Worm (Caenorhabditis elegans) whole organism, L3 larva: ENCODE results near the gene srh-265.

Experiments
- R02D3.7 ChIP-seq: fragments of 150-350 bp; optimal IDR thresholded peaks from 2 replicates; lab custom pipeline; 2014; ENCODE audit warnings: missing biosample characterization, missing genetic modification characterization
- ZK546.5 ChIP-seq: sonication (generic microtip); optimal IDR thresholded peaks from 2 replicates; lab custom pipeline; 2017; ENCODE audit warnings: missing biosample characterization, missing genetic modification characterization
- aly-2 ChIP-seq: fragments of 150-350 bp; optimal IDR thresholded peaks from 2 replicates; lab custom pipeline; 2014; ENCODE audit warnings: missing biosample characterization, missing genetic modification characterization
- ama-1 ChIP-seq: fragments of 150-350 bp; optimal IDR thresholded peaks from 2 replicates; lab custom pipeline; 2018
- ceh-16 ChIP-seq: sonication (generic microtip); optimal IDR thresholded peaks from 2 replicates; lab custom pipeline; 2017; ENCODE audit warnings: missing biosample characterization, missing genetic modification characterization
- ceh-28 ChIP-seq: fragments of 150-350 bp; optimal IDR thresholded peaks from 2 replicates; lab custom pipeline; 2014; ENCODE audit warnings: missing biosample characterization, missing genetic modification reagents, missing genetic modification characterization
- ceh-82 ChIP-seq: fragments of 150-350 bp; optimal IDR thresholded peaks from 2 replicates; lab custom pipeline; 2014; ENCODE audit warnings: missing biosample characterization, missing genetic modification characterization
- ceh-9 ChIP-seq: sonication (generic microtip); optimal IDR thresholded peaks from 2 replicates; lab custom pipeline; 2018; ENCODE audit warnings: missing biosample characterization, missing genetic modification characterization
- daf-12 ChIP-seq: fragments of 150-350 bp; optimal IDR thresholded peaks from 2 replicates; lab custom pipeline; 2014; ENCODE audit warnings: missing biosample characterization, missing genetic modification reagents, missing genetic modification characterization
- elt-1 ChIP-seq: fragments of 150-350 bp; optimal IDR thresholded peaks from 2 replicates; lab custom pipeline; 2014; ENCODE audit warnings: missing biosample characterization, missing genetic modification characterization
- elt-2 ChIP-seq: sonication (generic microtip); optimal IDR thresholded peaks from 2 replicates; lab custom pipeline; 2016; ENCODE audit warnings: missing genetic modification reagents, mild to moderate bottlenecking, missing genetic modification characterization, missing compliant biosample characterization
- elt-3 ChIP-seq, 3 experiments: fragments of 150-350 bp in 1 of 3; sonication (generic microtip) in 2 of 3; optimal IDR thresholded peaks; 2 replicates in 2 of 3; 4 replicates in 1 of 3; lab custom pipeline; 2014 to 2017; ENCODE audit warnings: missing biosample characterization in 3 of 3, missing genetic modification characterization in 3 of 3
- fkh-10 ChIP-seq: sonication (generic microtip); optimal IDR thresholded peaks from 2 replicates; lab custom pipeline; 2017; ENCODE audit warnings: missing biosample characterization, missing genetic modification reagents, missing genetic modification characterization
- fkh-2 ChIP-seq: fragments of 150-350 bp; optimal IDR thresholded peaks from 2 replicates; lab custom pipeline; 2014; ENCODE audit warnings: missing biosample characterization, missing genetic modification reagents, missing genetic modification characterization
- fos-1 ChIP-seq: fragments of 150-350 bp; optimal IDR thresholded peaks from 2 replicates; lab custom pipeline; 2014; ENCODE audit warnings: missing biosample characterization, missing genetic modification characterization
- hmg-11 ChIP-seq: sonication (generic microtip); optimal IDR thresholded peaks from 2 replicates; lab custom pipeline; 2016; ENCODE audit warnings: missing genetic modification characterization, missing compliant biosample characterization
- jun-1 ChIP-seq: fragments of 150-350 bp; optimal IDR thresholded peaks from 2 replicates; lab custom pipeline; 2014; ENCODE audit warnings: missing biosample characterization, missing genetic modification reagents, missing genetic modification characterization
- lin-15B ChIP-seq: fragments of 150-350 bp; optimal IDR thresholded peaks from 2 replicates; lab custom pipeline; 2014; ENCODE audit warnings: missing biosample characterization, missing genetic modification characterization
- lin-39 ChIP-seq: fragments of 150-350 bp; optimal IDR thresholded peaks from 2 replicates; lab custom pipeline; 2018; ENCODE audit warnings: missing biosample characterization, missing genetic modification reagents, missing genetic modification characterization
- mdl-1 ChIP-seq: fragments of 150-350 bp; optimal IDR thresholded peaks from 2 replicates; lab custom pipeline; 2014; ENCODE audit warnings: missing biosample characterization, missing genetic modification characterization
- mml-1 ChIP-seq: fragments of 150-350 bp; sonication (generic microtip); optimal IDR thresholded peaks from 3 replicates; lab custom pipeline; 2014; ENCODE audit warnings: missing biosample characterization, missing genetic modification characterization
- nhr-11 ChIP-seq: fragments of 150-350 bp; optimal IDR thresholded peaks from 2 replicates; lab custom pipeline; 2014; ENCODE audit warnings: missing biosample characterization, missing genetic modification characterization
- nhr-12 ChIP-seq: fragments of 150-350 bp; optimal IDR thresholded peaks from 2 replicates; lab custom pipeline; 2014; ENCODE audit warnings: missing biosample characterization, missing genetic modification characterization
- nhr-23 ChIP-seq: fragments of 150-350 bp; optimal IDR thresholded peaks from 2 replicates; lab custom pipeline; 2014; ENCODE audit warnings: missing biosample characterization, missing genetic modification reagents, missing genetic modification characterization
- nhr-237 ChIP-seq: fragments of 150-350 bp; optimal IDR thresholded peaks from 2 replicates; lab custom pipeline; 2014; ENCODE audit warnings: missing biosample characterization, missing genetic modification characterization
- nhr-28 ChIP-seq: fragments of 150-350 bp; optimal IDR thresholded peaks from 2 replicates; lab custom pipeline; 2014; ENCODE audit warnings: missing biosample characterization, missing genetic modification characterization
- nhr-76 ChIP-seq: fragments of 150-350 bp; sonication (generic microtip); optimal IDR thresholded peaks from 5 replicates; lab custom pipeline; 2014; ENCODE audit warnings: missing biosample characterization, missing genetic modification characterization
- nhr-77 ChIP-seq: fragments of 150-350 bp; optimal IDR thresholded peaks from 2 replicates; lab custom pipeline; 2014; ENCODE audit warnings: missing biosample characterization, missing genetic modification characterization
- pqm-1 ChIP-seq: fragments of 150-350 bp; optimal IDR thresholded peaks from 2 replicates; lab custom pipeline; 2017; ENCODE audit warnings: missing biosample characterization, missing genetic modification characterization, inconsistent platforms
- sea-2 ChIP-seq: fragments of 150-350 bp; sonication (generic microtip); optimal IDR thresholded peaks from 4 replicates; lab custom pipeline; 2014; ENCODE audit warnings: missing biosample characterization, missing genetic modification reagents, missing genetic modification characterization
- tbx-2 ChIP-seq: sonication (generic microtip); optimal IDR thresholded peaks from 2 replicates; lab custom pipeline; 2016; ENCODE audit warnings: mild to moderate bottlenecking, missing genetic modification characterization, missing compliant biosample characterization
- unc-39 ChIP-seq: sonication (generic microtip); optimal IDR thresholded peaks from 4 replicates; lab custom pipeline; 2017; ENCODE audit warnings: missing biosample characterization, missing genetic modification characterization
- unc-62 ChIP-seq: fragments of 150-350 bp; sonication (generic microtip); optimal IDR thresholded peaks from 4 replicates; lab custom pipeline; 2014; ENCODE audit warnings: missing biosample characterization, missing genetic modification reagents, missing genetic modification characterization
- zag-1 ChIP-seq: fragments of 150-350 bp; optimal IDR thresholded peaks from 2 replicates; lab custom pipeline; 2014; ENCODE audit warnings: missing biosample characterization, missing genetic modification characterization
- ztf-11 ChIP-seq: fragments of 150-350 bp; optimal IDR thresholded peaks from 2 replicates; lab custom pipeline; 2014; ENCODE audit warnings: missing biosample characterization, missing genetic modification characterization
- ztf-4 ChIP-seq: fragments of 150-350 bp; optimal IDR thresholded peaks from 2 replicates; lab custom pipeline; 2014; ENCODE audit warnings: missing biosample characterization, missing genetic modification characterization

Gene srh-265

ce11 chrV:15415951-15416350 is at the start of gene srh-265:
Gene srh-265, plus strand, starts transcription at chrV:15416251.
- no peak for TF ChIP-seq lin-39 (tag; lab: Kevin White, UChicago)
- no peak for TF ChIP-seq nhr-12 (tag; lab: Kevin White, UChicago)
- TF ChIP-seq fkh-2, result no peak
- no peak for TF ChIP-seq hmg-11 (tag; lab: Kevin White, UChicago)
- no peak for TF ChIP-seq mdl-1 (tag; lab: Kevin White, UChicago)
- TF ChIP-seq ceh-9 (tag; lab: Kevin White, UChicago), result no peak
- TF ChIP-seq daf-12 (tag; lab: Kevin White, UChicago), result no peak
- TF ChIP-seq nhr-237 (tag; lab: Kevin White, UChicago), result no peak
- TF ChIP-seq ztf-4 (tag; lab: Kevin White, UChicago), result no peak
- no peak for TF ChIP-seq elt-1 (tag; lab: Kevin White, UChicago)
- TF ChIP-seq ceh-82 (tag; lab: Kevin White, UChicago), result no peak
- no peak for TF ChIP-seq ama-1 (lab: Kevin White, UChicago)
- TF ChIP-seq nhr-11 (tag; lab: Kevin White, UChicago), result no peak
- TF ChIP-seq ztf-11, result no peak
- TF ChIP-seq unc-62 (GFP tag; lab: Kevin White, UChicago), result no peak
- no peak for TF ChIP-seq mml-1 (tag; lab: Kevin White, UChicago)
- TF ChIP-seq ceh-16 (tag; lab: Kevin White, UChicago), result no peak
- TF ChIP-seq nhr-23 (tag; lab: Kevin White, UChicago), result no peak

- no peak for TF ChIP-seq nhr-237 (tag; lab: Kevin White, UChicago)
- no peak for TF ChIP-seq nhr-76 (tag; lab: Kevin White, UChicago)
These were observed 48.3 kb upstream of the srh-265 start for ce11 chrV:15367770-15368169.

- TF ChIP-seq ceh-16 (tag; lab: Kevin White, UChicago), result no peak
- TF ChIP-seq aly-2 (tag; lab: Kevin White, UChicago), result no peak
- no peak for TF ChIP-seq pqm-1 (tag; lab: Kevin White, UChicago)
- TF ChIP-seq ztf-4 (tag; lab: Kevin White, UChicago), result no peak
- no peak for TF ChIP-seq ceh-28
- TF ChIP-seq hmg-11 (tag; lab: Kevin White, UChicago), result no peak
- TF ChIP-seq tbx-2 (tag; lab: Kevin White, UChicago), result no peak
- TF ChIP-seq zag-1, result no peak
- no peak for TF ChIP-seq daf-12 (tag; lab: Kevin White, UChicago)
- TF ChIP-seq elt-2 (tag; lab: Kevin White, UChicago), result no peak
- TF ChIP-seq nhr-76 (tag; lab: Kevin White, UChicago), result no peak
- TF ChIP-seq sea-2 (GFP tag; lab: Kevin White, UChicago), result no peak
- no peak for TF ChIP-seq lin-15B (tag; lab: Kevin White, UChicago)
These were observed 46.3 kb upstream of the srh-265 start, which contains the start of gene nhr-269 for ce11 chrV:15369707-15370106. Gene nhr-269, minus strand, starts transcription at chrV:15369807.

- TF ChIP-seq nhr-11 (tag; lab: Kevin White, UChicago), result no peak
- TF ChIP-seq ceh-28, result no peak
- no peak for TF ChIP-seq fkh-2
- no peak for TF ChIP-seq zag-1
- no peak for TF ChIP-seq jun-1 (tag; lab: Kevin White, UChicago)
- TF ChIP-seq ceh-9 (tag; lab: Kevin White, UChicago), result no peak
- TF ChIP-seq lin-15B (tag; lab: Kevin White, UChicago), result no peak
- TF ChIP-seq tbx-2 (tag; lab: Kevin White, UChicago), result no peak
- no peak for TF ChIP-seq fos-1 (tag; lab: Kevin White, UChicago)
- TF ChIP-seq ceh-82 (tag; lab: Kevin White, UChicago), result no peak
- no peak for TF ChIP-seq unc-39 (tag; lab: Kevin White, UChicago)
- TF ChIP-seq fkh-10 (GFP tag; lab: Kevin White, UChicago), result no peak
- no peak for TF ChIP-seq aly-2 (tag; lab: Kevin White, UChicago)
- TF ChIP-seq nhr-12 (tag; lab: Kevin White, UChicago), result no peak
These were observed 39.8 kb upstream of the srh-265 start, which contains the start of gene srh-52 for ce11 chrV:15376223-15376622. Gene srh-52, minus strand, starts transcription at chrV:15376323.

- no peak for TF ChIP-seq ztf-4 (tag; lab: Kevin White, UChicago)
- TF ChIP-seq R02D3.7, result no peak
- TF ChIP-seq elt-3 (tag; optimal IDR thresholded peaks at IDR 0.05; lab: Kevin White, UChicago), result no peak
- no peak for TF ChIP-seq nhr-77 (tag; lab: Kevin White, UChicago)
- TF ChIP-seq nhr-28, result no peak
- no peak for TF ChIP-seq mml-1 (tag; lab: Kevin White, UChicago)
- TF ChIP-seq nhr-12 (tag; lab: Kevin White, UChicago), result no peak
- no peak for TF ChIP-seq ZK546.5
These were observed 38.1 kb upstream of the srh-265 start, which contains the start of gene srh-122 for ce11 chrV:15377903-15378302. Gene srh-122, minus strand, starts transcription at chrV:15378003.
